Worm (Caenorhabditis elegans) whole organism, late embryonic: ENCODE data around the gene F07C6.6.

Experiments
- C38D4.7 ChIP-seq: fragments of 200-800 bp; sonication (Bioruptor generic); optimal IDR thresholded peaks from 2 replicates; lab custom pipeline; 2018; ENCODE audit warnings: mild to moderate bottlenecking, missing genetic modification characterization, moderate library complexity, missing compliant biosample characterization
- ama-1 ChIP-seq: fragments of 150-350 bp; optimal IDR thresholded peaks from 2 replicates; lab custom pipeline; 2014
- hlh-30 ChIP-seq: sonication (generic microtip); optimal IDR thresholded peaks from 2 replicates; lab custom pipeline; 2017; ENCODE audit warnings: antibody characterized with exemption, missing genetic modification characterization, missing compliant biosample characterization; ENCODE audit not compliant: insufficient read depth
- mec-3 ChIP-seq: sonication (generic microtip); optimal IDR thresholded peaks from 2 replicates; lab custom pipeline; 2016; ENCODE audit warnings: borderline replicate concordance, missing genetic modification characterization, missing compliant biosample characterization
- pqm-1 ChIP-seq: sonication (generic microtip); optimal IDR thresholded peaks from 2 replicates; lab custom pipeline; 2016; ENCODE audit warnings: missing genetic modification characterization, missing compliant biosample characterization

- TF ChIP-seq pqm-1 (tag; lab: Kevin White, UChicago) (no peak), hlh-30 (tag; lab: Kevin White, UChicago) (no peak), ama-1 (no peak), C38D4.7 (GFP tag; lab: Kevin White, UChicago) (no peak), mec-3 (tag; lab: Kevin White, UChicago) (no peak)
These were observed 43.8 kb upstream of the F07C6.6 start for ce11 chrIV:12748760-12749159.
